Fruit fly (Drosophila melanogaster): ENCODE results near the gene Tektin-C.

Gene Tektin-C

DNA sequence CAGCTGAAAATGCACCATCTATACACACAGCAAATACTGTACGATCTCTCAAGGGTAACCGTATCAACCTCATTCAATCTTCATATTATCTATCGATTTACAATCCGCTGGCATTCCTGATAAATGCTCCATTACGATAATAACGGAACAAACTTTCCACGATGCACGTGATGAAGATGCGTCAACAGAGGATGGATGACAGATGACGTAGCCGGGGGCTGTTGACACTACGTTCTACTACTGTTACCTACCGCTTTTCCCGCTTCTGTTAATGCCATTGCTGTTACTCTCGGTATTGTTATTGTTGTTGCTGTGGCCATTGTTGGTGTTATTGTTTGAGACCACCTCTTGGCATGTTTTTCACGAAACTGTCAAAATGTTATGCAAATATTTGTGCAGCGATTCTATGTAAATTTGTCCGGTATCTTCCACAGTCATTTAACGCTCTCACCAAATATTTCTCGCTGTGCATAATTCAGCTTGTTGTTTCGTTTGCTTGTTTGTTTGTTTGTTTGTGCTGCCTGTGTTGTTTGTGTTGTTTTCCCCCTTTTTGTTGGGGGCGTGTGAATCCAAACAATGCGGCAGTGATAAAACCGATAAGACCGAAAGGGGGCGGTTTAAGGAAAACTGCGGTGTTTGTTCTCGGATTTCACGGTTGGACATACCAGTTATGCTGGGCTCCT lies 27.6 kb upstream of the Tektin-C start (continued):
- peak in 1 of 3 experiments; percentile 82 for TF ChIP-seq lola (GFP tag; optimal IDR thresholded peaks at IDR 0.05)
- TF ChIP-seq dm (GFP tag; optimal IDR thresholded peaks at IDR 0.05) = peak; percentile 62
- peak; percentile 56 for TF ChIP-seq CG6654 (GFP tag; optimal IDR thresholded peaks at IDR 0.05)
- no peak for TF ChIP-seq CG11560 (tag; IDR thresholded peaks at IDR 0.05)
- TF ChIP-seq Xbp1 (GFP tag; optimal IDR thresholded peaks at IDR 0.05) = peak; percentile 44
- no peak for TF ChIP-seq abd-A (tag; optimal IDR thresholded peaks at IDR 0.05)
- no peak for TF ChIP-seq gfzf (GFP tag; optimal IDR thresholded peaks at IDR 0.05)
- TF ChIP-seq CG14965 (GFP tag; optimal IDR thresholded peaks at IDR 0.05; ENCODE audit: borderline replicate concordance) = peak; percentile 82
- TF ChIP-seq CG6765 (GFP tag; optimal IDR thresholded peaks at IDR 0.05) = peak; percentile 44
- no peak for TF ChIP-seq Doc3 (GFP tag; IDR thresholded peaks at IDR 0.05; ENCODE audit: partially characterized antibody)
- TF ChIP-seq CG3995 (GFP tag; optimal IDR thresholded peaks at IDR 0.05) = no peak
- TF ChIP-seq Ada2b (GFP tag; IDR thresholded peaks at IDR 0.05) = peak; percentile 19; the same call in 1 of the 2 replicates
- TF ChIP-seq ftz-f1 (GFP tag; optimal IDR thresholded peaks at IDR 0.05) = no peak
- TF ChIP-seq CG12769 (tag; optimal IDR thresholded peaks at IDR 0.05) = peak; percentile 76
- peak; percentile 85 for TF ChIP-seq CG6254 (GFP tag; optimal IDR thresholded peaks at IDR 0.05)
- TF ChIP-seq Gug (GFP tag; IDR thresholded peaks at IDR 0.05) = no peak
- peak; percentile 92 for TF ChIP-seq sens (GFP tag)
- peak; percentile 93 for TF ChIP-seq CG9727 (GFP tag; optimal IDR thresholded peaks at IDR 0.05)
- peak; percentile 66 for TF ChIP-seq CG15514 (GFP tag; optimal IDR thresholded peaks at IDR 0.05)
- peak; percentile 68 for TF ChIP-seq Nf-YA (GFP tag; IDR thresholded peaks at IDR 0.05)
- peak; percentile 60 for TF ChIP-seq twi (tag; optimal IDR thresholded peaks at IDR 0.05)
- TF ChIP-seq CG4360 (GFP tag; IDR thresholded peaks at IDR 0.05) = peak; percentile 74
- peak; percentile 46; the same call in 1 of the 2 replicates for TF ChIP-seq CG17328 (GFP tag; IDR thresholded peaks at IDR 0.05)
- TF ChIP-seq CG34376 (GFP tag; optimal IDR thresholded peaks at IDR 0.05) = no peak
- TF ChIP-seq aop (GFP tag; IDR thresholded peaks at IDR 0.05) = no peak
- TF ChIP-seq CoRest (tag; optimal IDR thresholded peaks at IDR 0.05) = peak; percentile 73
- peak; percentile 98 for TF ChIP-seq Kr (GFP tag; optimal IDR thresholded peaks at IDR 0.05)
- no peak for TF ChIP-seq Dip2 (GFP tag; IDR thresholded peaks at IDR 0.05)
- TF ChIP-seq Ets97D (GFP tag; optimal IDR thresholded peaks at IDR 0.05) = peak; percentile 15
- TF ChIP-seq CG1024 (GFP tag; IDR thresholded peaks at IDR 0.05) = peak; percentile 65; the same call in 1 of the 2 replicates
- TF ChIP-seq CG9797 (GFP tag; optimal IDR thresholded peaks at IDR 0.05) = peak; percentile 48
- peak; percentile 88 for TF ChIP-seq CG3838 (GFP tag; optimal IDR thresholded peaks at IDR 0.05)
- peak; percentile 91 for TF ChIP-seq NC2α (GFP tag; optimal IDR thresholded peaks at IDR 0.05)
- no peak for TF ChIP-seq inv (GFP tag; IDR thresholded peaks at IDR 0.05; ENCODE audit: partially characterized antibody)
- no peak for TF ChIP-seq Lim3 (GFP tag; IDR thresholded peaks at IDR 0.05)
- peak; percentile 91 for TF ChIP-seq CG33213 (GFP tag; optimal IDR thresholded peaks at IDR 0.05)
- TF ChIP-seq B-H1 (GFP tag; IDR thresholded peaks at IDR 0.05) = peak; percentile 21; the same call in 1 of the 3 replicates
- TF ChIP-seq usp (GFP tag; optimal IDR thresholded peaks at IDR 0.05) = no peak
- peak; percentile 49 for TF ChIP-seq Myb (GFP tag; optimal IDR thresholded peaks at IDR 0.05)
- no peak for TF ChIP-seq dimm (GFP tag; IDR thresholded peaks at IDR 0.05)
- TF ChIP-seq CG4282 (GFP tag; optimal IDR thresholded peaks at IDR 0.05) = peak; percentile 46
- TF ChIP-seq NK7.1 (GFP tag; optimal IDR thresholded peaks at IDR 0.05) = no peak
- TF ChIP-seq hth (optimal IDR thresholded peaks at IDR 0.05) = no peak
- TF ChIP-seq CG17829 (tag; optimal IDR thresholded peaks at IDR 0.05) = peak; percentile 66
- peak; percentile 69 for TF ChIP-seq CG11247 (GFP tag; IDR thresholded peaks at IDR 0.05)
- no peak for TF ChIP-seq GATAe (GFP tag; conservative IDR thresholded peaks at IDR 0.05)
- peak; percentile 47 for TF ChIP-seq Sry-δ (GFP tag; optimal IDR thresholded peaks at IDR 0.05)
- TF ChIP-seq CG31365 (tag; optimal IDR thresholded peaks at IDR 0.05) = peak; percentile 83
- no peak for TF ChIP-seq cg (GFP tag; optimal IDR thresholded peaks at IDR 0.05)
- no peak for TF ChIP-seq CG15073 (GFP tag; optimal IDR thresholded peaks at IDR 0.05)

Data from whole organism, embryonic.